Fruit fly (Drosophila melanogaster) whole organism, embryonic: ENCODE measurements around the gene ewg.
A peak's percentile ranks its signal among the peaks of the same experiment; 100 is the strongest.

Experiments used
- CG11723 ChIP-seq: fragments of 200-800 bp; sonication (Bioruptor generic); optimal IDR thresholded peaks from 2 replicates; lab custom pipeline; 2017; ENCODE audit warnings: missing biosample characterization, mild to moderate bottlenecking, missing genetic modification characterization
- CG1529 ChIP-seq: fragments of 200-800 bp; sonication (Bioruptor generic); optimal IDR thresholded peaks from 3 replicates; lab custom pipeline; 2018; ENCODE audit warnings: missing biosample characterization, missing genetic modification characterization
- CG30403 ChIP-seq: fragments of 200-800 bp; sonication (Bioruptor generic); optimal IDR thresholded peaks from 3 replicates; lab custom pipeline; 2016; ENCODE audit warnings: missing biosample characterization, missing genetic modification characterization
- CG4820 ChIP-seq: fragments of 200-800 bp; sonication (Bioruptor generic); optimal IDR thresholded peaks from 3 replicates; lab custom pipeline; 2016; ENCODE audit warnings: missing biosample characterization, missing genetic modification characterization
- CG8290 ChIP-seq, 3 experiments: fragments of 200-800 bp; sonication (Bioruptor generic); optimal IDR thresholded peaks; 2 replicates each; lab custom pipeline; 2016 to 2019; ENCODE audit warnings: missing biosample characterization in 3 of 3, missing genetic modification characterization in 3 of 3, mild to moderate bottlenecking in 2 of 3, moderate library complexity in 1 of 3
- HmgZ ChIP-seq: fragments of 200-800 bp; sonication (Bioruptor generic); optimal IDR thresholded peaks from 2 replicates; lab custom pipeline; 2018; ENCODE audit warnings: missing biosample characterization, mild to moderate bottlenecking, missing genetic modification characterization
- Hr3 ChIP-seq: fragments of 200-800 bp; sonication (Bioruptor generic); optimal IDR thresholded peaks from 3 replicates; lab custom pipeline; 2016; ENCODE audit warnings: missing biosample characterization, missing genetic modification characterization
- Rfx ChIP-seq: fragments of 200-800 bp; sonication (Bioruptor generic); IDR thresholded peaks from 2 replicates; pipeline ENCODE4 v1.3.6; 2022; ENCODE audit warnings: missing biosample characterization, missing genetic modification characterization
- Ssrp ChIP-seq: fragments of 200-800 bp; sonication (Bioruptor generic); optimal IDR thresholded peaks from 2 replicates; lab custom pipeline; 2018; ENCODE audit warnings: missing biosample characterization, mild to moderate bottlenecking, missing genetic modification characterization, moderate library complexity
- cad ChIP-seq: fragments of >200 bp; optimal IDR thresholded peaks from 2 replicates; lab custom pipeline; 2017; ENCODE audit warnings: missing biosample characterization, missing genetic modification characterization
- run ChIP-seq: fragments of 200-800 bp; sonication (Bioruptor generic); optimal IDR thresholded peaks from 3 replicates; lab custom pipeline; 2018; ENCODE audit warnings: missing biosample characterization, mild to moderate bottlenecking, missing genetic modification characterization
- slp2 ChIP-seq: fragments of 200-800 bp; sonication (Bioruptor generic); optimal IDR thresholded peaks from 2 replicates; lab custom pipeline; 2016; ENCODE audit warnings: missing biosample characterization, missing genetic modification characterization
- zen ChIP-seq: fragments of 200-800 bp; sonication (Bioruptor generic); optimal IDR thresholded peaks from 3 replicates; lab custom pipeline; 2018; ENCODE audit warnings: missing biosample characterization, mild to moderate bottlenecking, missing genetic modification characterization, moderate library complexity

DNA sequence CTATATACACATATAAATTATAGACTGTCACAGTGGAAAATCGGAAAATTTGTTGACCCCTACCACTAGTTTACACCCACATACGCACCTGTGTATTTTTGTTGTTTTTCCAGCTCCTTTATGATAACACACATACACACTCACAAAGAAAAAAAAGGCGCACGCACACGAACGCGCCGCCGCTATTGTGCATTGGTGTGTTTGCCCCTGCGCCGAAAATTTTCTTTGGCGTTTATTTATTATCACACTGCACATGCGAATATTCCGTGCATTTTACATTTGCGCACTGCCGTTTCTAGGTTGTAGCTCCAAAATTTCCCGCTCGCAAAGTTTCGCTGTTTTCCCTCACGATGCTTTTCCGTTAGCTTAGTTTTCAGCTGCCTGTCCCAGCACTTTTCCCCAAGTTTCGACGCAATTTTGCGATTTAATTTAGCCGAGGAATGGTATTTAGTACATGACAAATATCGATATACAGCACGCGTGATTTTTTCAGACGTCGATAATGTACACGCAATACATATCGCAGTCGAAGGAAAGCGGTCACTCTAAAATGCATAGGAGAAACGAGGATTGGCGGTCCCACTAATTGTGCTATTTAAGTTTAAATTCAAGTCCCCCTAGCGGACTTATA, at the start of gene ewg, which contains the start of gene CG3777:
- TF ChIP-seq CG4820 (no peak), CG8290 (GFP tag; optimal IDR thresholded peaks at IDR 0.05; lab: Kevin White, UChicago) (peak; percentile 64), CG8290 (tag; optimal IDR thresholded peaks at IDR 0.05; lab: Kevin White, UChicago) (peak in 1 of 2 experiments; percentile 72), run (tag; lab: Kevin White, UChicago) (no peak), CG30403 (no peak), cad (GFP tag; lab: Kevin White, UChicago) (no peak), zen (tag; lab: Kevin White, UChicago) (peak; percentile 3), HmgZ (tag; lab: Kevin White, UChicago) (peak; percentile 66), CG11723 (GFP tag; lab: Kevin White, UChicago) (no peak), Hr3 (GFP tag; lab: Kevin White, UChicago) (no peak), Rfx (GFP tag; lab: Robert Waterston, UW) (no peak; the same call in 1 of the 2 replicates), slp2 (GFP tag; lab: Kevin White, UChicago) (no peak), CG1529 (GFP tag; lab: Kevin White, UChicago) (no peak), Ssrp (tag; lab: Kevin White, UChicago) (no peak)
